Fruit fly (Drosophila melanogaster) ovary, adult (tissue): ENCODE measurements around the gene CG42367.
A peak's percentile ranks its signal among the peaks of the same experiment; 100 is the strongest.

ENCODE experiments used
- CG17801 ChIP-seq: fragments of 200-800 bp; optimal IDR thresholded peaks from 2 replicates; lab custom pipeline; 2019; ENCODE audit warnings: missing biosample characterization, mild to moderate bottlenecking, missing genetic modification characterization, moderate library complexity; ENCODE audit not compliant: partially characterized antibody

Gene CG42367

DNA sequence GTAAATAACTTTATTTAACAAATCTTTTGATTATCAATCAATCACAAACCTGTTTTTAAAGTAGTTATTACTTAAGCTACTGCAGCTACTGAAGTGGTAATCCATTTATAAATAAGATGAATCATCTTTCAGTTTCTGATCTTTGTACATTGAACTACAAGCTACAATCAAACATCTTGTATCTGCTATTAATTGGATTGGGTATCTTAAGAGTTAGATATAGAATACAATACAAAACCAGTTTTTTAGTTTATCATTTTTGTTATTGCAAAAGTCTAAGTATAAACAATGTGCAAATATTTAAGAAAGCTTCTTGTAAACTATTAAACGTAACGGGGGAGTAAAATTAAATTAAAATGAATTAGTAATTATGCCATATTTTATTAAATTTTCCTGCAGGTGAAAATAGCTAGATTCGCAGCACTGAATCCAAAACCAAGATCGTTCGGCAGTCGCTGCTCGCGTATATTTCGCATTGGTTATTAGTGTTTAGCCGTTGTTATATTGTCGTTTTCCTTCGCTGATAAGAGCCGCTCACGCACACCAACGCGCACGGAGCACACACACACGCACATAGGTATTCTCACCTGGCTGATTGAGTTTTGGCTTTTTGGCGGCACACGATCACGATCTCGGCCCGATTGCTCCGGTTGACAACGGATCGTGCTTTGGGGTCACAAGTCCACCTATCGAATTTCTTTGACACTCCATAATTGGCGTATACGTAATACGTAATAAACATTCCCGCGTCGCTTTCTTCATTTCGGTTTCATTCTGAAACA, 17.5 kb downstream of the CG42367 start:
- no peak for TF ChIP-seq CG17801 (GFP tag; lab: Kevin White, UChicago)

DNA sequence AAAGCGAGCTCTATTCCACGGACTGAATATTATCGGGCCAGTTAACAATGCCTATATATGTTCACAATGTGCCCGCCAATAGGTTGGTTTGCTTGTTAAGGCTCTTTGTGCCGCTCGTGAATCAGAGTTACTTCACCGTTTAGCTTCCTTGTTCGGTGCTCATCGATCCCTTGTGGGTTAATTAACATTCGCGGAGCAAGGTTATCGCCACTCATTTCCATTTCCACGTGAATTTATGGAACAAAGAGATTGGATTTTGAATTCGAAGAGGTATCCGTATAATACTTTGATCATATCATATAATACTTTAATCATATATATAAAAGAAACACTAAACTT, 18.1 kb downstream of the CG42367 start:
- no peak for TF ChIP-seq CG17801 (GFP tag; lab: Kevin White, UChicago)

DNA sequence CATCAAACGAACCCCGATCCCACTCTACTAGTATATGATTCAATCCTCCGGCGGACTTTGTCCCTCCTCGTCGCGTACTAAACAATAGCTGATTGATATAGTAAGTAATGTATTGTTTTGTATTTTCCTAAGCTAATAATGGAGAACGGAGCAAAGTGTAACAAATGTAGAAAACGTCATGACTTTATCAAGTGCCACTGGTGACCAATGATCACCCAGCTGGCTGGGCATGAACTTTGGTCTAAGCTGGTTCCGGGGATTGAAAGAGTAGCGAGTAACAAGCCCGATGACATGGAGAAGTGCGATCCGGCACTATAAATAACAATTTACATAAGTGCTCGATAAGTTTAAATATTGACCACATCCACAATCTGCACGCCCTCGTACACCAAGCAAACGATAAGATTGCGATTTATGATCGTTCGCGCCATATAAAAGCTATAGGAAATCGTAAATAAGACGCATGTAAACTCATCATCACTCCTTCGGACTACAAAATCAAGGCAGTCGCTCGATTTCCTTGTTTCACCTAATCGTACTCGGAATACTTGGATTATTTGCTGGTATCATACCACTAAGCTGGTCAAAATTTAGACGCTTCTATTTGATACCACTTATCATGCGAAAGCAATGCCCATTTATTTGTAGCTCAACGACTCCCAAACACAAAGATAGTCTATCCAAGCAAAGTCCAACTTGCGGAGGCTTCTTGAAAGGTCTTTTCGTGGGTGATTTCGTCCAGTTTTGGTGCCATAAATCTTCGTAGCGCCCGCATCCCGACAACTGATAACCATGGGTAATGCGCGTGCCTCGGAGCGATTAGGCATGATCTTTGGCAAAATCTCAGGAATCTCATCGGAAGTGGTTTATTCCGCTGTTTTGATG, 19.0 kb downstream of the CG42367 start:
- TF ChIP-seq CG17801 (GFP tag; lab: Kevin White, UChicago): no peak

DNA sequence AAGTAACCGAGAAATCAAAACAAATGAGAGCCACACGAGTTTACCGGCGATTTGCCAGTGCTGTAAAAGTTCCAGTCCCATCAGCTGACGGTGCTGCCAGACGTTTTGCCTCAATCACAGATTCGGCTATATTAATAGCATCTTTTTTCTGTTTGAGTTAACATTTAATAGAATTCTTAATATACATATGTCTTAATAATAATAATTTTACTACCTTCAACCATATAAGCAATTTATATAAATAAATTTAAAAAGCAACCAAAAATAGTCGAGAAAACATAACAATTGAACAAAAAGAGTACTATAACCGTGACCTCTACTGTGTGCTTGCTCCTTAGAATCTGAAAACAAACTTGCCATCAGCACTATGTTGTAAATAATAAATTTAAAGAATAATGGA, 23.7 kb downstream of the CG42367 start, which contains the start of the genes CG13126 and CG4709:
TSS of gene CG13126 (minus strand) at position 63 of the 400 bp plus-strand sequence.
TSS of gene CG4709 (plus strand) at position 207 of the 400 bp plus-strand sequence.
- peak; percentile 94 for TF ChIP-seq CG17801 (GFP tag; lab: Kevin White, UChicago)

DNA sequence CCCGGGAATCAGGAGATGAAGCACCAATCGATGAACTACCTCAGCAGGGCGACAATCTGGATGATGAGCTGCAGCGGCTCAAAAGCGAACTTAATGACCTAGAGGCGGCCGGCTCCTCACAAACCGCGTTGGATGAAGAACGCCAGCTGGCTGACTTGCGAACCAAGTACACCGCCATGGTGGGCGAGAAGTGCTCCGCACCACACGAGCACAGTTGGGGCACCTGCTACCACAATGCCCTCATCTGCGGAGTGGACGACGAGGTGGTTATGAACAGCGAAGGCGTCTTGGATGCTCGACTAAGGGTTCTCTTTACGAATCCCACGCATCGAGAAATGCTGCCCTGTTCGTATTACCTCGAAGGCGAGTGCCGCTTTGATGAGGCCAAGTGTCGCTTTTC, 24.3 kb downstream of the CG42367 start:
- TF ChIP-seq CG17801 (GFP tag; lab: Kevin White, UChicago): no peak

DNA sequence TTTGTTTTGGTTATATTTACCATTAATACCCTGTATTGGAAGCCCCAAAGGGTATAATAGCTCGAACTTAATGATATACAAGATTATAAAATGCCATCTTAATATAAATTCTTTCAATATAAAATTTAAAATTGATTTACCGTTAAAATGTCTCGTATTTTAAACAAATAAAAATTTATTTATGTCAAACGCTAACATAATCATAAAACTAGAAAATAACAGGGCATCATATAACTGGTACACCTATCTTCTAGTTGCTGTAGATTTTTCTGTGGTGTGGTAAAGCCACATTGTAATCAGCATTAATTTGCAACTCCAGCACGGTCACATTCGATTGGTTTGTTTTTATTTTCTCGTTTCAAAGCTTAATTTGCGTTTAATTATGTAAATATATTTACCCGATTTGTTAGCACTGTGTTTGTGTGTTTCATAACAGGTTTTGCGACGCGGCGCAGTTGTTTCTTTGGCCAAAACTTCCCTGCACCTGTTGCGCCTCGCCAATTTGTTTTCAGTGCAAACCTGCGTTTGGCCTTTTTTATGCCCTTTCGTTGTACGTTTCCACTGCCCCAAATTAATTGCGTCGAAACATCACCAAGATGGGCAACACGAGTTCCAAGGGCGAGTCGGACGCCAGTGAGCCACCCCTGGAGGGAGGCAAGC, 26.7 kb downstream of the CG42367 start, which contains the start of the genes CG4658 and CG5846:
TSS of gene CG4658 (plus strand) at position 140 of the 660 bp plus-strand sequence.
TSS of gene CG5846 (minus strand) at position 245 of the 660 bp plus-strand sequence.
- peak; percentile 96 for TF ChIP-seq CG17801 (GFP tag; lab: Kevin White, UChicago)

DNA sequence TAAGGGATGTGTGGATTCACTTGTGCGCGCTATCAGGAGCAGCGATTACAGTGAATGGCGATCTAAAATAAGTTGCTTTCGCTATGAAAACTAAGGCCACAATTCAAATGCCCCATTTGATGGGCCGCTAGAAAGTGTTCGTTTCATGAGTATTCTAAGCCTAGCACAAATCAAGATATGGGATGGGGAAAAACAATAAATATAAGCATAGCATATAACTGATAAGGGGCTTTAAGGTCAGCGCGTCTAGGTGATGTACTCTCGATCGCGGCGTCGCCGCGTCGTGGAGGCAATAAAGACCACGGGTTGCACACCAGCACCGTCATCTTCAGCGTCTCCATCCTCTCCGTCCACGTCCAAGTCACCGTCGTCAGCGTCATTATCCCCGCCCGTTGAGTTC, 30.4 kb downstream of the CG42367 start:
- no peak for TF ChIP-seq CG17801 (GFP tag; lab: Kevin White, UChicago)

DNA sequence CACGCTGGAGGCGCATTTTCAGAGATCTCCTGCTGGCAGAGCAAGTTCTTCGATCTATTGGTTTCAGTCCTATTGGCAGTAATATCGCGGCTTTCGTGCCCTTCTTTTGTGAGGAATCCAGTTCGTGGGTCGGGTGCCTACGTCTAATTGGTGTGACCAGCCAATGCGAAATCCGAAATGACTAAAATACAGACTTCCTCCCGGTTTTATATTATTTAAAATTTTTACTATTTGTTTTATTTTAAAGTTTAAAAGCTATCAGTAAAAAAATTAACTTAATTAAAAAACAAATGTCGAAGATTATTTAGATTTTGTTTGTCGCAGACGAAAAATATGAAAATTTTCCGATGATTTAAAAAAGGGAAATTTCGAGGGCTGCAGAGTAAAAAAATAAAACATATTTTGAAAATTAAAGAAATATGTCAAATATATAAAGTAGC, 33.2 kb downstream of the CG42367 start, which contains the start of gene CG5850:
TSS of gene CG5850 (minus strand) at position 347 of the 440 bp plus-strand sequence.
- peak; percentile 18 for TF ChIP-seq CG17801 (GFP tag; lab: Kevin White, UChicago)

DNA sequence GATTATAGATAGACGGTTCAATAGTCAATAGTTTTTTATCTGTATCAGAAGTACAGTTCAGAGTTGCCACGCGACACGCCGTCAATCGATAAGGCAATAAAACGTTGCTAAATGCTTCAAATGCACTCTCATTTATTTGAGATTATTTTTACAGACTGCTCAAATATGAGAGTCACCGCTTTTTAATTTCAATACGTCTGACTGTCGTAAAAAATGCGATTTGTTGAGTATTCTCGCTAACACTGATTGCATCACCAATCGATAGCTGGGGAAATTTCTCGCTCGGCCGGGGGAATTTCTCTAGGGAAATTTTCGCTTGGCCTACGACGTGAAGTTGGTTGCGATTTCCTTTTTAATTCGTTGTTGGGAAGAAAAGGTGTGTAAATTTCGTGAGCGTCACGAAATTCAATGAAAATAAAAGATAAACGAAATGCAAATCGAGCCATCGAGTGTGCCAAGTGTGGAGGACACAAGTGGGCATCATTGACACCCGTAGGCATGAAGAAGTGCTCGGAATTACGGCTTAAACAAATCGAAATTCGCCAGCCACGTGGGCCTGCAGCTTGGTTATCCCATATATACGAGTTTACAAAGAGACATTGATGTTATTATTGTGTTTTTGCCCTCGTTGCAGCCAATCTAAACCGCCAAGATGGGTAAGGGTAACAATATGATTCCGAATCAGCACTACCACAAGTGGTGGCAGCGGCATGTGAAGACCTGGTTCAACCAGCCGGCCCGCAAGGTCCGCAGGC, 36.8 kb downstream of the CG42367 start, which contains the start of the genes Dref and RpL13:
TSS of gene Dref (minus strand) at position 247 of the 755 bp plus-strand sequence.
TSS of gene RpL13 (plus strand) at position 331 of the 755 bp plus-strand sequence.
- TF ChIP-seq CG17801 (GFP tag; lab: Kevin White, UChicago): peak; percentile 93

DNA sequence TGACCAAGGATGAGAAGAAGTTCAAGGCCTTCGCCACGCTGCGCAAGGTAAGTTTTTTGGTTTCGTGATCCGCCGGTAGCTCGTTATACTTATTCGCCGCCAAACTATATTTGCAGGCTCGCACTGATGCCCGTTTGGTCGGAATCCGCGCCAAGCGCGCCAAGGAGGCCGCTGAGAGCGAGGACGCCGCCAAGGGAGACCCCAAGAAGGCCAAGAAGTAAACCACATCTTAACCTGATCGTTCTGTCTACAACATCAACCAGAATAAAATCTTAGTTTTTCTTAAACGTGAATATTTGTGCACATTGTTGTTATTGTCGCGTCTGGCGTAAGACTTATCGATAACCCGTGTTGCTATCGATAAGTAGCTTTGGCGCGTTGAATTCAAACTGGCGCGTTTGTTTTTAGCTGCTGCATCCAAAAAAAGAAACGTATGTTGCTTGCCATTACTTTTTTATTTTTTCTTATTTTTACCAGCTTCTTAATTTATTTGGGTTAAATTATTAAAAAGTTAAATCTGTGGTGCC, 37.9 kb downstream of the CG42367 start:
- TF ChIP-seq CG17801 (GFP tag; lab: Kevin White, UChicago): no peak

DNA sequence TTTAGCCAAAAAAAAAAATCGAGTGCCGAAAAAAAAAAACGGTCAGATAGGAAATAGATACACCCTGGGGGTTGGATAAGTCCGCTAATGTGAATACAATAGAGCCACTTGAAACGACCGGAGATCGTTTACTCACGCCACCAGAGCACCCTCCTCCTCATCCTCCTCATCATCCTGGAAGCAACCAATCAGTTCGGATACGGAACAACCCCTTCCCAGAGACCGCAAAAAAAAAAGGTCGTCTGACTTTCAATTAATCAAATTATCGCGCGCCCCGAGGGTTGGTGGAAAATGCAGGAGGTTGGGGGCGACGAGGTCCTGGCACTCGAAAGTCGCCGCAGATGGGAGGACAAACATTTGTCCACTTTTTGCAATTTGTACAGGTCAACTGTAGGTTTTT, 42.2 kb downstream of the CG42367 start:
- no peak for TF ChIP-seq CG17801 (GFP tag; lab: Kevin White, UChicago)
